Worm (Caenorhabditis elegans): Measurements from ENCODE around the gene pes-1.

DNA sequence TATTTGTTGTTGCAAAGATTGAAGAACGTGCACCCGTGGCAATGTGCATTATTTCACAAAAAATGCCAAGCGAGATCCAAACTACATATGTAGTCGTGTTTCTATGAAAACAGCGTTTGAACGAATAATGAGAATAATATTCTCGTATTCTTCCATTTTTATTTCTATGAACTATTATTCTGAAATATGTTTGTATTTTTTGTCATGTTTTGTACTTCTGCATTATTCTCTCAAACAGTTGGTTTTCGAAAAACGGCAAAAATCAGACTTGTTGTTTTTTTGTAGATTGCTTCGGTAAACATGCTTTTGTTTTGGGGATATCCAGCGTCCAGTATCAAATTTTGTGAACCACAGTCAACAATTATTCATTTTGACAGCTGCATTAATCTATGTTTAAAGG lies 16.3 kb upstream of the pes-1 start, which contains the start of gene clec-177:
- TF ChIP-seq nhr-12 (tag; optimal IDR thresholded peaks at IDR 0.05) (no peak), elt-3 (tag; optimal IDR thresholded peaks at IDR 0.05) (no peak), ztf-11 (tag; optimal IDR thresholded peaks at IDR 0.05) (no peak), skn-1 (tag; optimal IDR thresholded peaks at IDR 0.05) (no peak), lin-39 (tag; optimal IDR thresholded peaks at IDR 0.05) (no peak), aly-2 (tag; optimal IDR thresholded peaks at IDR 0.05) (no peak), blmp-1 (tag; optimal IDR thresholded peaks at IDR 0.05; ENCODE audit: insufficient read depth) (no peak), zag-1 (tag; optimal IDR thresholded peaks at IDR 0.05) (no peak), sem-4 (tag; optimal IDR thresholded peaks at IDR 0.05) (no peak), unc-62 (GFP tag; optimal IDR thresholded peaks at IDR 0.05) (no peak), unc-39 (tag; optimal IDR thresholded peaks at IDR 0.05) (no peak), ceh-82 (tag; optimal IDR thresholded peaks at IDR 0.05) (no peak), F13H6.1 (tag; optimal IDR thresholded peaks at IDR 0.05) (no peak), nhr-25 (tag; optimal IDR thresholded peaks at IDR 0.05) (no peak)

Data from whole organism, L2 larva.